Fruit fly (Drosophila melanogaster) whole organism, adult: ENCODE measurements around the gene Tm1.

Experiments
- CG11617 ChIP-seq: fragments of 200-800 bp; sonication (Bioruptor generic); optimal IDR thresholded peaks from 2 replicates; lab custom pipeline; 2017; ENCODE audit warnings: mild to moderate bottlenecking, missing biosample characterization, missing genetic modification reagents, missing genetic modification characterization
- CG12768 ChIP-seq: fragments of 200-800 bp; sonication (Bioruptor generic); optimal IDR thresholded peaks from 2 replicates; lab custom pipeline; 2017; ENCODE audit warnings: missing biosample characterization, missing genetic modification characterization, mild to moderate bottlenecking, moderate library complexity, missing genetic modification reagents
- CG14711 ChIP-seq: fragments of 200-800 bp; sonication (Bioruptor generic); optimal IDR thresholded peaks from 2 replicates; lab custom pipeline; 2018; ENCODE audit warnings: missing biosample characterization, mild to moderate bottlenecking, missing genetic modification characterization, moderate library complexity
- CG1620 ChIP-seq: fragments of 200-800 bp; sonication (Bioruptor generic); optimal IDR thresholded peaks from 2 replicates; lab custom pipeline; 2016; ENCODE audit warnings: missing biosample characterization, missing genetic modification characterization
- CG33017 ChIP-seq: fragments of 200-800 bp; sonication (Bioruptor generic); optimal IDR thresholded peaks from 2 replicates; lab custom pipeline; 2018; ENCODE audit warnings: missing biosample characterization, mild to moderate bottlenecking, missing genetic modification characterization, moderate library complexity
- CG5204 ChIP-seq: fragments of 200-800 bp; sonication (Bioruptor generic); optimal IDR thresholded peaks from 2 replicates; lab custom pipeline; 2016; ENCODE audit warnings: missing biosample characterization, missing genetic modification characterization
- CG7045 ChIP-seq: fragments of 200-800 bp; sonication (Bioruptor generic); optimal IDR thresholded peaks from 2 replicates; lab custom pipeline; 2017; ENCODE audit warnings: missing biosample characterization, mild to moderate bottlenecking, missing genetic modification characterization
- CG7101 ChIP-seq: fragments of 200-800 bp; sonication (Bioruptor generic); optimal IDR thresholded peaks from 2 replicates; lab custom pipeline; 2018; ENCODE audit warnings: missing biosample characterization, mild to moderate bottlenecking, missing genetic modification characterization, moderate library complexity
- Clk ChIP-seq: fragments of 200-800 bp; sonication (Bioruptor generic); optimal IDR thresholded peaks from 2 replicates; lab custom pipeline; 2017; ENCODE audit warnings: missing biosample characterization, missing genetic modification characterization
- Crg-1 ChIP-seq: fragments of 200-800 bp; sonication (Bioruptor generic); optimal IDR thresholded peaks from 2 replicates; lab custom pipeline; 2016; ENCODE audit warnings: missing biosample characterization, missing genetic modification characterization
- Hr96 ChIP-seq: fragments of 200-800 bp; sonication (Bioruptor generic); optimal IDR thresholded peaks from 2 replicates; lab custom pipeline; 2016; ENCODE audit warnings: missing biosample characterization, missing genetic modification characterization
- Mnt ChIP-seq: fragments of 200-800 bp; sonication (Bioruptor generic); optimal IDR thresholded peaks from 2 replicates; lab custom pipeline; 2016; ENCODE audit warnings: missing biosample characterization, mild to moderate bottlenecking, missing genetic modification characterization
- bab1 ChIP-seq: fragments of 200-800 bp; sonication (Bioruptor generic); optimal IDR thresholded peaks from 3 replicates; lab custom pipeline; 2019; ENCODE audit warnings: missing biosample characterization, mild to moderate bottlenecking, missing genetic modification characterization, moderate library complexity
- cic ChIP-seq: fragments of 200-800 bp; sonication (Bioruptor generic); optimal IDR thresholded peaks from 2 replicates; lab custom pipeline; 2017; ENCODE audit warnings: missing biosample characterization, mild to moderate bottlenecking, missing genetic modification characterization, moderate library complexity
- cnc ChIP-seq, 2 experiments: fragments of >200 bp; optimal IDR thresholded peaks; 2 replicates each; lab custom pipeline; 2017
- kay ChIP-seq: fragments of 200-800 bp; sonication (Bioruptor generic); peaks from one replicate; lab custom pipeline; 2016; ENCODE audit warnings: missing biosample characterization, missing genetic modification characterization, borderline replicate concordance
- ovo ChIP-seq: fragments of 200-800 bp; sonication (Bioruptor generic); optimal IDR thresholded peaks from 2 replicates; lab custom pipeline; 2016; ENCODE audit warnings: missing biosample characterization, missing genetic modification characterization
- pad ChIP-seq: fragments of 200-800 bp; sonication (Bioruptor generic); optimal IDR thresholded peaks from 3 replicates; lab custom pipeline; 2017; ENCODE audit warnings: missing biosample characterization, missing genetic modification characterization, mild to moderate bottlenecking, moderate library complexity, missing genetic modification reagents
- tj ChIP-seq: fragments of 200-800 bp; sonication (Bioruptor generic); optimal IDR thresholded peaks from 3 replicates; lab custom pipeline; 2017; ENCODE audit warnings: missing biosample characterization, mild to moderate bottlenecking, missing genetic modification characterization, moderate library complexity
- toe ChIP-seq: fragments of 200-800 bp; sonication (Bioruptor generic); optimal IDR thresholded peaks from 2 replicates; lab custom pipeline; 2016; ENCODE audit warnings: missing biosample characterization, missing genetic modification characterization

Gene Tm1

DNA sequence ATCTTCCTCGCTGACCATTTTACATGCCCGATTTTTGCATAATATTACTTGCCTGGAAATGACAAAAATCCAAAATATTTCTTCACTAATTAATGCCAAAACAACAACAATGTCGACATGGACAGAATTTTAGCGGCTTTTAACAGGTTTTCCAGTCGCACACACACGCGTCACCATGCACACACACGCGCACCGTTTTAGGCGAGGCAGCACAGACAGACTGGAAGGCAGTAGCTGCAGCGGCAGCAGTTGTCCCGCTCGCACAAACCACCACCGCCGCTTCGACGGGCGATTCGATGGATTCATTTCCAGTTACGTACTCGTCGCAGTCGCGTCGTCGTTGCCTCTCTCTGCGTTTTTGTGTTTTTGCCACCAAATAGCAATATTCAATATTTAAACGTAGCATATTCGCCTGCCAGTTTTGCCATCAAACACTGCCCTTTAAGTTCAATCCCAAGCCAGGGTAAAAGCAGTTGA, 12.7 kb downstream of the Tm1 start, which contains the start of gene CG45218:
Gene CG45218 (minus strand): TSS at position 158 of the 477 bp plus-strand sequence.
- TF ChIP-seq CG11617 (GFP tag; lab: Kevin White, UChicago) (no peak), ovo (GFP tag; lab: Kevin White, UChicago) (peak; percentile 26), CG5204 (GFP tag; lab: Kevin White, UChicago) (no peak), pad (peak; percentile 85), toe (GFP tag; lab: Kevin White, UChicago) (no peak), cnc (optimal IDR thresholded peaks at IDR 0.05; lab: Kevin White, UChicago) (no peak), CG7045 (GFP tag; lab: Kevin White, UChicago) (no peak), Hr96 (no peak), CG7101 (tag; lab: Kevin White, UChicago) (peak; percentile 2), Clk (GFP tag; lab: Kevin White, UChicago) (no peak), CG1620 (GFP tag; lab: Kevin White, UChicago) (peak; percentile 34), kay (GFP tag; lab: Kevin White, UChicago) (peak; percentile 95), Crg-1 (GFP tag; lab: Kevin White, UChicago) (no peak), CG14711 (tag; lab: Kevin White, UChicago) (no peak), tj (peak; percentile 78), CG12768 (GFP tag; lab: Kevin White, UChicago) (peak; percentile 20), Mnt (GFP tag; lab: Kevin White, UChicago) (peak; percentile 41), CG33017 (tag; lab: Kevin White, UChicago) (peak; percentile 15), bab1 (GFP tag; lab: Kevin White, UChicago) (no peak), cic (GFP tag; lab: Kevin White, UChicago) (peak; percentile 53)

DNA sequence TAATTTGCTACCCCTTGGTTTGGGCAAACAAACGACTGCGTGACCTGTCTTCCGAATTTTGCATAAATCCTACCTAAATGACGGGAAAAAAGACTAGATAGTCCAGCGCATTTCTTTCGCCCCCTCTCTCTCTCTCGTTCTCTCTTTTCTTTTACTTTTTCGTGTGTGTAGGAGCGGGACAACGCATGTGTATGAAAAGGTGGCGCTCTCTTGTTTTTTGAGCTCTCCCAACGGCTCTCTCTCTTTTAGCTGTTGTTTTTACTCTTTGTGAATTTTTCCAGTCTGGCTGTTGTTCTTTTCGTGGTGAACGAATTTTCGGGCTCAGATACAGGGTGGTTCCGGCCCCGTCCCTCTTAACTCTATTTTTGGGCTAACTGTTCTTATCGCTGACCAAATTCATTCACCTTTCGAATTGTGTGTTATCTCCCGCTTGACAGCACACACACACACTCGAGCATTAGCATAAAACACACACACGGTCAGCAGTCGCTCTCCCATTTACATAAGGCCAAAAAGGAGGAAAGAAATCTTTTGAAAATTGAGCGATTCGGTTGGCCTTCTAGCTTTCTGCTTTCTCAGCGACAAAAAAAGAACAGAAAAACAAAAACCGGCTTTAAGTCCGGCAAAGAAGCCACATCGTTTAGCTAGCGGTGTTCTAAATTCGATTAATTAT, 13.7 kb downstream of the Tm1 start:
- TF ChIP-seq bab1 (GFP tag; lab: Kevin White, UChicago) (peak; percentile 7), CG7101 (tag; lab: Kevin White, UChicago) (no peak), cnc (optimal IDR thresholded peaks at IDR 0.05; lab: Kevin White, UChicago) (no peak), Crg-1 (GFP tag; lab: Kevin White, UChicago) (peak; percentile 15), Clk (GFP tag; lab: Kevin White, UChicago) (no peak), cic (GFP tag; lab: Kevin White, UChicago) (no peak), toe (GFP tag; lab: Kevin White, UChicago) (no peak), pad (peak; percentile 15)

DNA sequence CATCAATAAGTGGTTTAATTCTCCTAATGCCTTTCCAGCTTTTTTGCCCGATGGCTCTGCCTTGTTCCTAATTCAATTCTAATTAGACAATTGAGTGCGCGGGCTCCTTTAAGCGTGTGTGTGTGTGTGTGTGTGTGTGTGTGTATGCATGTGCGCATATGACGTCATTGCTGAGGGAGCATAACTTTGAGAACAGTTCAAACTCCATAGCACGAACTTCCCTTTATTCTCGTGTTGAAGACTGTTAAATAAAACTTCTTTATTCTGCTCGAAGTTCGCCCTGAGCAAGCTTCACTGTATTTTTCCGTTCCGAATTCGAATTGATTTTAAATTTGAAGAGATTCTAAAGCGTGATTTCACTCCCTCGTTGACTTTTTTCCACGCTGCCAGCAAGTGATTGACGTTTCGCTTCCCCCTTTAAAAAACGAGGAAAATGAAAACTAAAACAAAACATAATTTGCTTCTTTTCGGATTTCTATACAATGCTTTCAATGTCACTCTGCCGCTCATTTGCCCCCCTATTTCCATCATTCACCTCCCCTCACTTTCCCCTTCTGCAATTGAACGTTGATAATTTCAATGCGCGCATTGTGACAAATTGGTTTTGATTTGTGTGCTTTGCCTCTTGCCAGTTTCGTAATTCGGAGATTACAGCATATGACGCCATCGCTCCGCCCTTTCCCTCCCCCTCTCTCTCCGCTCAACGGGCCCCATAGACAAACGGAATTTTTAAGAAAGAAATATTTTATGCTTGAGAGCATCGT, 14.4 kb downstream of the Tm1 start:
- TF ChIP-seq CG14711 (tag; lab: Kevin White, UChicago) (no peak), kay (GFP tag; lab: Kevin White, UChicago) (peak; percentile 35), Clk (GFP tag; lab: Kevin White, UChicago) (peak; percentile 5), pad (peak; percentile 81)

DNA sequence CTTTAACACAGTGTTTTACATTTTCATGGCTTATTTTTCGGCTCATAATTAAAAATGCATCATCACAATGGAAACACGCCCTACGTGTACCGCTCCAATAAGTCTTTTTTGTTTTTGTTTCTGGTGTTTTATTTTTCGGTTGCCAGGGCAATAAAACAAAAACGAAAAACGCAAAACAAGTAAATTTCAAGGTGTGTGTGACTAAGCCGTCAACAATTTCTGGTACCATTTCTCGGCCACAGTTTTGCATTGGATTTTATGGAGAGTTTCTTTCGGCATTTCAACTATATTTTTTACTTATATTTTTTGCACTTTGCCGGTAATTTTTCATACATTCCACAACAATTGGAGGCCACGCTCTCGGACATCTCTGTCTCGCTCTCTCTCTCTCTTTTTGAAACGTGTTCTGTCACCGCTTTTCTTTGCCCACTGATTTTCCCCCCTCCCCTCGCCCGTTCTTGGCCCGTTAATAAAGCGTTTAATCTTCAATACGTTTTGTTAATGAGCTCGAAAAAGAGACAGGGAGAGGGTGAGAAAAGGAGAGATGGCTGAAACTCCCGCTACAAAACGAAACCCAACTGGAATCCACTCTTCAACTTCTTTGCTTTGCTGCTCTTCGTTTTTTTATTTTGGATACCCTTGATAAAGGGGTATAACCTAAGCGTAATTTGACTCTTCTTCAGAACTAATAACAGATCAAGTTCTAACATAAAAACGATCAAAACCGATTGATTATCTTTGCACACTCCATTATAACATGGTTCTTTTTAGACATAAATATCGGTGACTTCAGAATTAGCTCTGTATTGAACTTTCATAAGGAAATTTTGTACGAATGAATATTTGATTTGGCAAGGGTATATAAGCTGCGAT, 15.2 kb downstream of the Tm1 start:
- TF ChIP-seq CG1620 (GFP tag; lab: Kevin White, UChicago) (peak; percentile 22), Mnt (GFP tag; lab: Kevin White, UChicago) (no peak), CG7045 (GFP tag; lab: Kevin White, UChicago) (no peak), cnc (optimal IDR thresholded peaks at IDR 0.05; lab: Kevin White, UChicago) (no peak), ovo (GFP tag; lab: Kevin White, UChicago) (no peak), Crg-1 (GFP tag; lab: Kevin White, UChicago) (no peak), CG12768 (GFP tag; lab: Kevin White, UChicago) (no peak), CG7101 (tag; lab: Kevin White, UChicago) (no peak), CG11617 (GFP tag; lab: Kevin White, UChicago) (peak; percentile 1), CG14711 (tag; lab: Kevin White, UChicago) (no peak), cic (GFP tag; lab: Kevin White, UChicago) (no peak), tj (peak; percentile 71), toe (GFP tag; lab: Kevin White, UChicago) (no peak), Clk (GFP tag; lab: Kevin White, UChicago) (no peak), CG33017 (tag; lab: Kevin White, UChicago) (no peak), Hr96 (no peak), kay (GFP tag; lab: Kevin White, UChicago) (no peak), CG5204 (GFP tag; lab: Kevin White, UChicago) (no peak), pad (peak; percentile 80), bab1 (GFP tag; lab: Kevin White, UChicago) (peak; percentile 26)

DNA sequence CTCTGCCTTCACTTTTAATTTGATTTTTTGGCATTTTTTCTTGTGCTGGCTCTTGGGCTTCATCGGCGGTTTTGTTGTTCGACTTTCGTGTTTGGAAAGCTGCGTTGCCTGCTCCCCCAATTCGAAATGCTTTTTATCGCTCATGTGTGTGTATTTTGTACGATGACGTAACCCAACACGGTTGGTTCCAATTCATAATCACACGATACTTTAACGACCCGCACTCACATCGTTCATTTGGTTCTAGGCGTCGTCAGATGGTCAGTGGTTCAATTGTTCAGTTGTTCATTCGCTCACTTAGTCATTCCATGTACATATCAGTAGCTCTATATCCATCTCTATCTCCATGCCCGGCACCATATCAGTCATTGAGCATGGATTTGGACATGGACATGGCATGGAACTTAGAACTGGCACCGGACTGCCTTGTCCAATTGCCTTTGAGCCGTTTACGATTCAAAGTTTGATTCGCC, 15.9 kb downstream of the Tm1 start:
- TF ChIP-seq CG14711 (tag; lab: Kevin White, UChicago) (no peak), CG11617 (GFP tag; lab: Kevin White, UChicago) (no peak), CG5204 (GFP tag; lab: Kevin White, UChicago) (no peak)
